Worm (Caenorhabditis elegans) whole organism, mixed stage, embryonic: ENCODE results near the gene R144.11.
A peak's percentile ranks its signal among the peaks of the same experiment; 100 is the strongest.

ENCODE experiments used
- M03D4.4 ChIP-seq: sonication (generic microtip); optimal IDR thresholded peaks from 2 replicates; lab custom pipeline; 2017; ENCODE audit warnings: mild to moderate bottlenecking, missing genetic modification characterization, missing compliant biosample characterization
- bed-3 ChIP-seq: fragments of 200-800 bp; sonication (Bioruptor generic); optimal IDR thresholded peaks from 3 replicates; lab custom pipeline; 2018; ENCODE audit warnings: mild to moderate bottlenecking, missing genetic modification characterization, moderate library complexity, missing compliant biosample characterization
- blmp-1 ChIP-seq: fragments of 150-350 bp; optimal IDR thresholded peaks from 2 replicates; lab custom pipeline; 2014; ENCODE audit warnings: missing biosample characterization, missing genetic modification characterization
- ceh-43 ChIP-seq: fragments of 200-800 bp; sonication (Bioruptor generic); optimal IDR thresholded peaks from 2 replicates; lab custom pipeline; 2018; ENCODE audit warnings: mild to moderate bottlenecking, missing genetic modification characterization, moderate library complexity, missing compliant biosample characterization
- ceh-83 ChIP-seq: fragments of 200-800 bp; sonication (Bioruptor generic); optimal IDR thresholded peaks from 2 replicates; lab custom pipeline; 2018; ENCODE audit warnings: mild to moderate bottlenecking, missing genetic modification characterization, missing compliant biosample characterization
- ces-1 ChIP-seq: fragments of 150-350 bp; optimal IDR thresholded peaks from 2 replicates; lab custom pipeline; 2014; ENCODE audit warnings: missing biosample characterization, missing genetic modification reagents, missing genetic modification characterization
- cnd-1 ChIP-seq: fragments of 200-800 bp; sonication (Bioruptor generic); optimal IDR thresholded peaks from 2 replicates; lab custom pipeline; 2018; ENCODE audit warnings: mild to moderate bottlenecking, missing genetic modification characterization, missing compliant biosample characterization
- drap-1 ChIP-seq: fragments of 200-800 bp; sonication (Bioruptor generic); optimal IDR thresholded peaks from 3 replicates; lab custom pipeline; 2018; ENCODE audit warnings: mild to moderate bottlenecking, missing genetic modification characterization, missing compliant biosample characterization
- elt-3 ChIP-seq: fragments of 150-350 bp; optimal IDR thresholded peaks from 2 replicates; lab custom pipeline; 2014; ENCODE audit warnings: missing biosample characterization, missing genetic modification characterization
- flh-1 ChIP-seq: fragments of 200-800 bp; sonication (Bioruptor generic); optimal IDR thresholded peaks from 2 replicates; lab custom pipeline; 2018; ENCODE audit warnings: mild to moderate bottlenecking, missing genetic modification characterization, moderate library complexity, missing compliant biosample characterization
- ham-2 ChIP-seq: fragments of 200-800 bp; sonication (Bioruptor generic); optimal IDR thresholded peaks from 2 replicates; lab custom pipeline; 2018; ENCODE audit warnings: mild to moderate bottlenecking, missing genetic modification characterization, missing compliant biosample characterization
- lin-13 ChIP-seq: fragments of 150-350 bp; optimal IDR thresholded peaks from 2 replicates; lab custom pipeline; 2014; ENCODE audit warnings: missing biosample characterization, missing genetic modification characterization
- lin-32 ChIP-seq: fragments of 200-800 bp; sonication (Bioruptor generic); optimal IDR thresholded peaks from 2 replicates; lab custom pipeline; 2018; ENCODE audit warnings: mild to moderate bottlenecking, missing genetic modification characterization, missing compliant biosample characterization
- lsy-2 ChIP-seq: fragments of 150-350 bp; optimal IDR thresholded peaks from 2 replicates; lab custom pipeline; 2014; ENCODE audit warnings: missing biosample characterization, missing genetic modification characterization
- mab-5 ChIP-seq: fragments of 150-350 bp; optimal IDR thresholded peaks from 2 replicates; lab custom pipeline; 2014; ENCODE audit warnings: missing biosample characterization, missing genetic modification characterization
- mep-1 ChIP-seq: fragments of 150-350 bp; optimal IDR thresholded peaks from 2 replicates; lab custom pipeline; 2017; ENCODE audit warnings: missing biosample characterization, missing genetic modification reagents, missing genetic modification characterization, inconsistent platforms
- mls-2 ChIP-seq: sonication (generic microtip); optimal IDR thresholded peaks from 2 replicates; lab custom pipeline; 2016; ENCODE audit warnings: mild to moderate bottlenecking, missing genetic modification characterization, moderate library complexity, missing compliant biosample characterization
- nhr-12 ChIP-seq: fragments of 150-350 bp; optimal IDR thresholded peaks from 2 replicates; lab custom pipeline; 2014; ENCODE audit warnings: missing biosample characterization, missing genetic modification characterization
- nhr-2 ChIP-seq: fragments of 150-350 bp; optimal IDR thresholded peaks from 2 replicates; lab custom pipeline; 2014; ENCODE audit warnings: missing biosample characterization, missing genetic modification characterization
- nhr-237 ChIP-seq: fragments of 150-350 bp; optimal IDR thresholded peaks from 2 replicates; lab custom pipeline; 2014; ENCODE audit warnings: missing biosample characterization, missing genetic modification characterization
- nhr-76 ChIP-seq: sonication (generic microtip); optimal IDR thresholded peaks from 2 replicates; lab custom pipeline; 2017; ENCODE audit warnings: missing biosample characterization, missing genetic modification characterization
- pha-4 ChIP-seq: fragments of 150-350 bp; optimal IDR thresholded peaks from 2 replicates; lab custom pipeline; 2018; ENCODE audit warnings: missing biosample characterization, missing genetic modification reagents, missing genetic modification characterization
- sem-2 ChIP-seq: fragments of 200-800 bp; sonication (Bioruptor generic); optimal IDR thresholded peaks from 2 replicates; lab custom pipeline; 2018; ENCODE audit warnings: mild to moderate bottlenecking, missing genetic modification characterization, missing compliant biosample characterization
- snpc-4 ChIP-seq: fragments of 150-350 bp; optimal IDR thresholded peaks from 2 replicates; lab custom pipeline; 2014; ENCODE audit warnings: missing biosample characterization, missing genetic modification characterization
- sptf-1 ChIP-seq: sonication (generic microtip); optimal IDR thresholded peaks from 2 replicates; lab custom pipeline; 2017; ENCODE audit warnings: mild to moderate bottlenecking, missing genetic modification characterization, moderate library complexity, missing compliant biosample characterization
- tbx-8 ChIP-seq: fragments of 200-800 bp; sonication (Bioruptor generic); optimal IDR thresholded peaks from 2 replicates; lab custom pipeline; 2018; ENCODE audit warnings: mild to moderate bottlenecking, missing genetic modification characterization, moderate library complexity, missing compliant biosample characterization
- unc-120 ChIP-seq: sonication (generic microtip); optimal IDR thresholded peaks from 2 replicates; lab custom pipeline; 2017; ENCODE audit warnings: missing genetic modification characterization, missing compliant biosample characterization; ENCODE audit not compliant: poor library complexity, severe bottlenecking
- unc-39 ChIP-seq: fragments of 150-350 bp; optimal IDR thresholded peaks from 2 replicates; lab custom pipeline; 2014; ENCODE audit warnings: missing biosample characterization, missing genetic modification characterization
- unc-62 ChIP-seq: fragments of 150-350 bp; optimal IDR thresholded peaks from 2 replicates; lab custom pipeline; 2014; ENCODE audit warnings: missing biosample characterization, missing genetic modification reagents, missing genetic modification characterization
- ztf-11 ChIP-seq: fragments of 150-350 bp; optimal IDR thresholded peaks from 2 replicates; lab custom pipeline; 2014; ENCODE audit warnings: missing biosample characterization, missing genetic modification characterization

The R144.11 gene

ce11 chrIII:5042112-5042511, 33.5 kb upstream of the R144.11 start, which contains the start of gene nlp-43:
Gene nlp-43 (plus strand): TSS chrIII:5042412.
- TF ChIP-seq bed-3 (GFP tag; lab: Kevin White, UChicago) (no peak), ces-1 (GFP tag; lab: Kevin White, UChicago) (no peak), lsy-2 (tag; lab: Kevin White, UChicago) (no peak), drap-1 (GFP tag; lab: Kevin White, UChicago) (no peak), snpc-4 (no peak), mab-5 (tag; lab: Kevin White, UChicago) (no peak), sptf-1 (no peak)
- TF ChIP-seq, all 35 proteins: peak for 0

- TF ChIP-seq blmp-1, result no peak
- TF ChIP-seq mab-5 (tag; lab: Kevin White, UChicago), result no peak
- no peak for TF ChIP-seq lsy-2 (tag; lab: Kevin White, UChicago)
- no peak for TF ChIP-seq lin-13 (tag; lab: Kevin White, UChicago)
- no peak for TF ChIP-seq sem-2
- no peak for TF ChIP-seq nhr-237 (tag; lab: Kevin White, UChicago)
- no peak for TF ChIP-seq mls-2 (tag; lab: Kevin White, UChicago)
- no peak for TF ChIP-seq unc-120 (tag; lab: Kevin White, UChicago)
- no peak for TF ChIP-seq ceh-43 (GFP tag; lab: Kevin White, UChicago)
- no peak for TF ChIP-seq ceh-83
- TF ChIP-seq sptf-1, result no peak
- TF ChIP-seq drap-1 (GFP tag; lab: Kevin White, UChicago), result no peak
Measured at ce11 chrIII:5036158-5036557, 27.5 kb upstream of the R144.11 start, which contains the start of gene C45G9.6. Gene C45G9.6 (plus strand): TSS chrIII:5036458.

ce11 chrIII:5031375-5031836, 22.8 kb upstream of the R144.11 start:
- TF ChIP-seq M03D4.4 (tag; lab: Kevin White, UChicago) (peak; percentile 91), drap-1 (GFP tag; lab: Kevin White, UChicago) (peak; percentile 91), sem-2 (peak; percentile 82), unc-62 (GFP tag; lab: Kevin White, UChicago) (peak; percentile 44), nhr-2 (peak; percentile 78), sptf-1 (peak; percentile 94), mep-1 (peak; percentile 70), nhr-237 (tag; lab: Kevin White, UChicago) (peak; percentile 64), pha-4 (peak; percentile 39), mls-2 (tag; lab: Kevin White, UChicago) (peak; percentile 96), lsy-2 (tag; lab: Kevin White, UChicago) (peak; percentile 63), cnd-1 (tag; lab: Kevin White, UChicago) (peak; percentile 89), ceh-83 (peak; percentile 91), ztf-11 (tag; lab: Kevin White, UChicago) (peak; percentile 70), bed-3 (GFP tag; lab: Kevin White, UChicago) (peak; percentile 81), ham-2 (GFP tag; lab: Kevin White, UChicago) (peak; percentile 93), ceh-43 (GFP tag; lab: Kevin White, UChicago) (peak; percentile 90), unc-120 (tag; lab: Kevin White, UChicago) (peak; percentile 84), unc-39 (tag; lab: Kevin White, UChicago) (peak; percentile 1), tbx-8 (GFP tag; lab: Kevin White, UChicago) (peak; percentile 66), elt-3 (tag; lab: Kevin White, UChicago) (peak; percentile 28), flh-1 (GFP tag; lab: Kevin White, UChicago) (peak; percentile 72), nhr-12 (tag; lab: Kevin White, UChicago) (peak; percentile 18), lin-32 (GFP tag; lab: Kevin White, UChicago) (peak; percentile 77)

ce11 chrIII:5030629-5031028, 22.0 kb upstream of the R144.11 start, which contains the start of gene klp-6:
Gene klp-6 (plus strand): TSS chrIII:5030929.
- no peak for TF ChIP-seq flh-1 (GFP tag; lab: Kevin White, UChicago)
- no peak for TF ChIP-seq nhr-76 (tag; lab: Kevin White, UChicago)
- no peak for TF ChIP-seq blmp-1
- TF ChIP-seq lin-13 (tag; lab: Kevin White, UChicago), result no peak
- no peak for TF ChIP-seq elt-3 (tag; lab: Kevin White, UChicago)
- TF ChIP-seq lsy-2 (tag; lab: Kevin White, UChicago), result no peak
- TF ChIP-seq unc-120 (tag; lab: Kevin White, UChicago), result no peak
- no peak for TF ChIP-seq ham-2 (GFP tag; lab: Kevin White, UChicago)
- no peak for TF ChIP-seq ceh-83
- TF ChIP-seq sem-2, result no peak
- TF ChIP-seq nhr-237 (tag; lab: Kevin White, UChicago), result no peak
- TF ChIP-seq unc-39 (tag; lab: Kevin White, UChicago), result no peak
- TF ChIP-seq cnd-1 (tag; lab: Kevin White, UChicago), result no peak
- TF ChIP-seq ceh-43 (GFP tag; lab: Kevin White, UChicago), result no peak
